Worm (Caenorhabditis elegans) whole organism, late embryonic: ENCODE results near the gene piga-1.
A peak's percentile ranks its signal among the peaks of the same experiment; 100 is the strongest.

Source experiments
- C38D4.7 ChIP-seq: fragments of 200-800 bp; sonication (Bioruptor generic); optimal IDR thresholded peaks from 2 replicates; lab custom pipeline; 2018; ENCODE audit warnings: mild to moderate bottlenecking, missing genetic modification characterization, moderate library complexity, missing compliant biosample characterization
- Y22D7AL.16 ChIP-seq: sonication (generic microtip); optimal IDR thresholded peaks from 2 replicates; lab custom pipeline; 2016; ENCODE audit warnings: missing genetic modification characterization, missing compliant biosample characterization
- ahr-1 ChIP-seq: sonication (generic microtip); optimal IDR thresholded peaks from 2 replicates; lab custom pipeline; 2016; ENCODE audit warnings: missing genetic modification characterization, missing compliant biosample characterization
- ceh-18 ChIP-seq: sonication (generic microtip); optimal IDR thresholded peaks from 2 replicates; lab custom pipeline; 2016; ENCODE audit warnings: missing genetic modification characterization, missing compliant biosample characterization
- ceh-22 ChIP-seq: sonication (generic microtip); optimal IDR thresholded peaks from 2 replicates; lab custom pipeline; 2017; ENCODE audit warnings: missing biosample characterization, missing genetic modification characterization
- ceh-24 ChIP-seq: sonication (generic microtip); optimal IDR thresholded peaks from 2 replicates; lab custom pipeline; 2016; ENCODE audit warnings: mild to moderate bottlenecking, missing genetic modification characterization, missing compliant biosample characterization
- ceh-30 ChIP-seq: fragments of 150-350 bp; optimal IDR thresholded peaks from 2 replicates; lab custom pipeline; 2014; ENCODE audit warnings: missing biosample characterization, missing genetic modification characterization
- ceh-45 ChIP-seq: fragments of 200-800 bp; sonication (Bioruptor generic); IDR thresholded peaks from 2 replicates; pipeline ENCODE4 v1.3.6; 2022; ENCODE audit warnings: missing genetic modification reagents, missing genetic modification characterization, missing compliant biosample characterization
- ceh-6 ChIP-seq: fragments of 200-800 bp; sonication (Bioruptor generic); optimal IDR thresholded peaks from 2 replicates; lab custom pipeline; 2018; ENCODE audit warnings: mild to moderate bottlenecking, missing genetic modification characterization, missing compliant biosample characterization
- dve-1 ChIP-seq: sonication (generic microtip); optimal IDR thresholded peaks from 2 replicates; lab custom pipeline; 2017; ENCODE audit warnings: antibody characterized with exemption, mild to moderate bottlenecking, missing genetic modification characterization, missing compliant biosample characterization
- elt-2 ChIP-seq: sonication (generic microtip); optimal IDR thresholded peaks from 2 replicates; lab custom pipeline; 2016; ENCODE audit warnings: missing genetic modification reagents, missing genetic modification characterization, missing compliant biosample characterization
- ets-4 ChIP-seq: sonication (generic microtip); optimal IDR thresholded peaks from 2 replicates; lab custom pipeline; 2016; ENCODE audit warnings: missing genetic modification characterization, missing compliant biosample characterization
- eyg-1 ChIP-seq: sonication (generic microtip); optimal IDR thresholded peaks from 2 replicates; lab custom pipeline; 2016; ENCODE audit warnings: missing genotype, missing genetic modification characterization, missing compliant biosample characterization
- gmeb-2 ChIP-seq: sonication (generic microtip); optimal IDR thresholded peaks from 2 replicates; lab custom pipeline; 2016; ENCODE audit warnings: missing genetic modification characterization, inconsistent platforms, missing compliant biosample characterization
- hlh-30 ChIP-seq: sonication (generic microtip); optimal IDR thresholded peaks from 2 replicates; lab custom pipeline; 2017; ENCODE audit warnings: antibody characterized with exemption, missing genetic modification characterization, missing compliant biosample characterization; ENCODE audit not compliant: insufficient read depth
- hlh-8 ChIP-seq: sonication (generic microtip); optimal IDR thresholded peaks from 2 replicates; lab custom pipeline; 2016; ENCODE audit warnings: missing genotype, missing genetic modification characterization, missing compliant biosample characterization
- madf-2 ChIP-seq: sonication (generic microtip); optimal IDR thresholded peaks from 2 replicates; lab custom pipeline; 2017; ENCODE audit warnings: missing genetic modification characterization, missing compliant biosample characterization
- mec-3 ChIP-seq: sonication (generic microtip); optimal IDR thresholded peaks from 2 replicates; lab custom pipeline; 2016; ENCODE audit warnings: borderline replicate concordance, missing genetic modification characterization, missing compliant biosample characterization
- nfya-1 ChIP-seq: sonication (generic microtip); optimal IDR thresholded peaks from 2 replicates; lab custom pipeline; 2017; ENCODE audit warnings: missing genetic modification characterization, mild to moderate bottlenecking, missing compliant biosample characterization, antibody characterized with exemption, moderate library complexity
- nhr-11 ChIP-seq: fragments of 150-350 bp; optimal IDR thresholded peaks from 2 replicates; lab custom pipeline; 2014; ENCODE audit warnings: missing biosample characterization, missing genetic modification characterization
- nhr-232 ChIP-seq: sonication (generic microtip); optimal IDR thresholded peaks from 2 replicates; lab custom pipeline; 2016; ENCODE audit warnings: missing genetic modification characterization, missing compliant biosample characterization
- pag-3 ChIP-seq: sonication (generic microtip); optimal IDR thresholded peaks from 2 replicates; lab custom pipeline; 2016; ENCODE audit warnings: missing compliant biosample characterization, missing genetic modification characterization, borderline replicate concordance
- pax-1 ChIP-seq: fragments of 150-350 bp; optimal IDR thresholded peaks from 2 replicates; lab custom pipeline; 2014; ENCODE audit warnings: missing biosample characterization, missing genetic modification characterization
- pha-4 ChIP-seq: fragments of 150-350 bp; optimal IDR thresholded peaks from 2 replicates; lab custom pipeline; 2018; ENCODE audit warnings: missing biosample characterization, missing genetic modification reagents, missing genetic modification characterization
- pqm-1 ChIP-seq: sonication (generic microtip); optimal IDR thresholded peaks from 2 replicates; lab custom pipeline; 2016; ENCODE audit warnings: missing genetic modification characterization, missing compliant biosample characterization
- rnt-1 ChIP-seq: sonication (generic microtip); optimal IDR thresholded peaks from 2 replicates; lab custom pipeline; 2016; ENCODE audit warnings: missing genetic modification characterization, missing compliant biosample characterization
- sdc-2 ChIP-seq: sonication (generic microtip); optimal IDR thresholded peaks from 2 replicates; lab custom pipeline; 2016; ENCODE audit warnings: missing genotype, missing genetic modification characterization, missing compliant biosample characterization
- sox-2 ChIP-seq: fragments of 200-800 bp; sonication (Bioruptor generic); IDR thresholded peaks from 2 replicates; pipeline ENCODE4 v1.3.6; 2022; ENCODE audit warnings: missing genetic modification reagents, missing genetic modification characterization, missing compliant biosample characterization
- syd-9 ChIP-seq: sonication (generic microtip); optimal IDR thresholded peaks from 2 replicates; lab custom pipeline; 2016; ENCODE audit warnings: mild to moderate bottlenecking, missing genetic modification characterization, moderate library complexity, missing compliant biosample characterization
- tbx-2 ChIP-seq: sonication (generic microtip); optimal IDR thresholded peaks from 2 replicates; lab custom pipeline; 2016; ENCODE audit warnings: missing genetic modification characterization, missing compliant biosample characterization
- tbx-7 ChIP-seq: sonication (generic microtip); optimal IDR thresholded peaks from 2 replicates; lab custom pipeline; 2016; ENCODE audit warnings: missing genotype, missing genetic modification characterization, missing compliant biosample characterization
- ttx-3 ChIP-seq: sonication (generic microtip); optimal IDR thresholded peaks from 2 replicates; lab custom pipeline; 2016; ENCODE audit warnings: missing genetic modification reagents, missing genetic modification characterization, missing compliant biosample characterization
- unc-3 ChIP-seq, 2 experiments: fragments of 200-800 bp in 1 of 2; sonication (Bioruptor generic) in 1 of 2; sonication (generic microtip) in 1 of 2; conservative IDR thresholded peaks in 1 of 2; optimal IDR thresholded peaks in 1 of 2; 2 replicates each; pipeline versions ENCODE4 v1.3.6 to Lab custom; 2016 to 2022; ENCODE audit warnings: missing compliant biosample characterization in 2 of 2, missing genetic modification characterization in 2 of 2, missing genetic modification reagents in 1 of 2
- unc-42 ChIP-seq: sonication (generic microtip); optimal IDR thresholded peaks from 2 replicates; lab custom pipeline; 2016; ENCODE audit warnings: missing genotype, missing genetic modification characterization, missing compliant biosample characterization
- unc-55 ChIP-seq: sonication (generic microtip); optimal IDR thresholded peaks from 2 replicates; lab custom pipeline; 2017; ENCODE audit warnings: missing biosample characterization, missing genetic modification reagents, missing genetic modification characterization
- zip-5 ChIP-seq: sonication (generic microtip); optimal IDR thresholded peaks from 2 replicates; lab custom pipeline; 2016; ENCODE audit warnings: missing genetic modification characterization, missing compliant biosample characterization

piga-1 gene

DNA sequence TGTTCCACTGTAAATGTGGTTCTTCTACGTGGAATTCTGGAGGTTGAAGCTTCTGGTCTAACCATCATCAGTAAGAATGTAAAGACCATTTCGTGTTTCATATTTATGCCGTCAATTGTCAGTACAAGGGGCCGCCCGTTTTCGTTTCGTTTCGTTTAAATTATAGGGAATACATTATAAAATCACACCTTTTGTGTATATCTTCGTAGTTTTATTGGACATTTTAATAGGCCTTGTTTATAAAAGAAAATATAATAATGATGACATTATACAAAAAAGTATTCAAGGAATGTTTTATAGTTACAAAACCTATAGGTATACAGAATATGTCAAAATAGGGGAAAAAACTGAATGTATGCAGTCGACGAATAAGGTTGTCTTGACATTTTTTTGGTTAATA, 42.2 kb upstream of the piga-1 start, which contains the start of gene ceh-7:
ceh-7 (minus strand) TSS at position 101 of the 400 bp plus-strand sequence.
- TF ChIP-seq ceh-6 (GFP tag; lab: Kevin White, UChicago) = no peak
- TF ChIP-seq gmeb-2 (tag; lab: Kevin White, UChicago) = no peak
- TF ChIP-seq ceh-24 (tag; lab: Kevin White, UChicago) = no peak
- no peak for TF ChIP-seq zip-5
- no peak for TF ChIP-seq ahr-1 (tag; lab: Kevin White, UChicago)
- no peak for TF ChIP-seq ttx-3 (tag; lab: Kevin White, UChicago)
- TF ChIP-seq hlh-8 = no peak

- TF ChIP-seq sox-2 (GFP tag; lab: Robert Waterston, UW) (peak; percentile 19; the same call in 1 of the 2 replicates), ahr-1 (tag; lab: Kevin White, UChicago) (no peak), tbx-7 (no peak), ceh-18 (tag; lab: Kevin White, UChicago) (no peak), hlh-30 (peak; percentile 26)
Measured at ce11 chrII:8701619-8702350, 40.3 kb upstream of the piga-1 start, which contains the start of gene sphk-1. Gene sphk-1, minus strand, starts transcription at chrII:8701669.

- TF ChIP-seq syd-9 (tag; lab: Kevin White, UChicago) = no peak
- TF ChIP-seq unc-55 (GFP tag; lab: Kevin White, UChicago) = no peak
Measured at ce11 chrII:8701059-8701458, 39.5 kb upstream of the piga-1 start.

DNA sequence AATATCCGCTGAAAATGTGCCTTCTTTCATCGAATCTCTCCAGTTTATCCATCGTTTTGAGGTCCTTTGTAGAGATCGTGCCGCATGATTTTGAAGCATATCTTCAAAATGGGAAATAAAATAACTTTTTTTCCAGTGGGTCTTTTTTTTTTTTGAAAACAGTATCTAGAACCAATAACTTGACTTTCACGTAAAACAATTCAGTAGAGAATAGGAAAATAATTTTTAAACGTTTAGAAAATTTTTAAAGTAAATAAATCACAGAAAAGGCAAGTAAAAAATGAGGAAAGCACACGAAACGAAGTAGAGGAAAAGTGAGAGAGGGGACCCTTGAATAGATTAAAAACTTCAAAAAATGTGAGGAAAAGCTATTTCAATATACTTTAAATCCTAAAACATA, 37.3 kb upstream of the piga-1 start, which contains the start of gene chdh-1:
chdh-1 (minus strand) TSS at position 101 of the 400 bp plus-strand sequence.
- TF ChIP-seq tbx-2 (tag; lab: Kevin White, UChicago) = no peak
- TF ChIP-seq unc-3 (GFP tag; conservative IDR thresholded peaks at IDR 0.05; lab: Robert Waterston, UW) = no peak
- no peak for TF ChIP-seq unc-3 (tag; optimal IDR thresholded peaks at IDR 0.05; lab: Kevin White, UChicago)
- no peak for TF ChIP-seq pag-3 (tag; lab: Kevin White, UChicago)
- TF ChIP-seq hlh-30 = no peak
- no peak for TF ChIP-seq ceh-6 (GFP tag; lab: Kevin White, UChicago)
- no peak for TF ChIP-seq ceh-30 (tag; lab: Kevin White, UChicago)

- no peak for TF ChIP-seq C38D4.7
- no peak for TF ChIP-seq hlh-8
- no peak for TF ChIP-seq rnt-1 (tag; lab: Kevin White, UChicago)
- TF ChIP-seq sdc-2 = no peak
- TF ChIP-seq sox-2 (GFP tag; lab: Robert Waterston, UW) = no peak
- TF ChIP-seq pqm-1 (tag; lab: Kevin White, UChicago) = no peak
- no peak for TF ChIP-seq pax-1 (tag; lab: Kevin White, UChicago)
- no peak for TF ChIP-seq elt-2 (tag; lab: Kevin White, UChicago)
Measured at ce11 chrII:8695783-8696182, 34.3 kb upstream of the piga-1 start, which contains the start of gene C34C6.10. Gene C34C6.10, minus strand, starts transcription at chrII:8695883.

- no peak for TF ChIP-seq pqm-1 (tag; lab: Kevin White, UChicago)
- no peak for TF ChIP-seq unc-3 (GFP tag; conservative IDR thresholded peaks at IDR 0.05; lab: Robert Waterston, UW)
- TF ChIP-seq unc-3 (tag; optimal IDR thresholded peaks at IDR 0.05; lab: Kevin White, UChicago) = no peak
- TF ChIP-seq pha-4 (tag; lab: Kevin White, UChicago) = no peak
- TF ChIP-seq madf-2 (tag; lab: Kevin White, UChicago) = no peak
- no peak for TF ChIP-seq hlh-30
- no peak for TF ChIP-seq Y22D7AL.16 (tag; lab: Kevin White, UChicago)
- no peak for TF ChIP-seq nhr-232 (tag; lab: Kevin White, UChicago)
- no peak for TF ChIP-seq ceh-22
- TF ChIP-seq ceh-30 (tag; lab: Kevin White, UChicago) = no peak
- TF ChIP-seq ets-4 (tag; lab: Kevin White, UChicago) = no peak
- TF ChIP-seq dve-1 (tag; lab: Kevin White, UChicago) = no peak
- TF ChIP-seq nfya-1 (tag; lab: Kevin White, UChicago) = no peak
- no peak for TF ChIP-seq nhr-11 (tag; lab: Kevin White, UChicago)
- TF ChIP-seq unc-42 (tag; lab: Kevin White, UChicago) = no peak
- no peak for TF ChIP-seq ceh-45 (GFP tag; lab: Robert Waterston, UW)
- no peak for TF ChIP-seq mec-3 (tag; lab: Kevin White, UChicago)
- TF ChIP-seq eyg-1 = no peak
Measured at ce11 chrII:8691344-8691960, 29.9 kb upstream of the piga-1 start, which contains the start of gene C34C6.3. Gene C34C6.3, plus strand, starts transcription at chrII:8691910.
